Fruit fly (Drosophila melanogaster): ENCODE measurements around the gene CG18622.

The CG18622 gene

dm6 chr3R:16972136-16972535 is 15.4 kb downstream of the CG18622 start, which contains the start of gene Abd-B:
Gene Abd-B (minus strand): TSS chr3R:16972236.
- TF ChIP-seq CG8478 (optimal IDR thresholded peaks at IDR 0.05): no peak
- TF ChIP-seq CTCF (optimal IDR thresholded peaks at IDR 0.05): no peak

dm6 chr3R:16969361-16970355 is 17.9 kb downstream of the CG18622 start:
- TF ChIP-seq CG8478 (optimal IDR thresholded peaks at IDR 0.05) (no peak), CTCF (optimal IDR thresholded peaks at IDR 0.05) (peak; percentile 99)

dm6 chr3R:16962303-16962702 is 25.2 kb downstream of the CG18622 start:
- no peak for TF ChIP-seq CTCF (optimal IDR thresholded peaks at IDR 0.05)
- no peak for TF ChIP-seq CG8478 (optimal IDR thresholded peaks at IDR 0.05)

dm6 chr3R:16960219-16960618 is 27.3 kb downstream of the CG18622 start:
- no peak for TF ChIP-seq CG8478 (optimal IDR thresholded peaks at IDR 0.05)
- TF ChIP-seq CTCF (optimal IDR thresholded peaks at IDR 0.05): peak in 1 of 2 experiments; percentile 10

dm6 chr3R:16957759-16958536 is 29.6 kb downstream of the CG18622 start:
- TF ChIP-seq CG8478 (optimal IDR thresholded peaks at IDR 0.05) (no peak), CTCF (optimal IDR thresholded peaks at IDR 0.05) (peak; percentile 96 to 98)

dm6 chr3R:16954423-16954822 is 33.1 kb downstream of the CG18622 start:
- TF ChIP-seq CG8478 (optimal IDR thresholded peaks at IDR 0.05) (no peak), CTCF (optimal IDR thresholded peaks at IDR 0.05) (no peak)

dm6 chr3R:16951374-16951773 is 36.2 kb downstream of the CG18622 start:
- TF ChIP-seq CG8478 (optimal IDR thresholded peaks at IDR 0.05) (no peak), CTCF (optimal IDR thresholded peaks at IDR 0.05) (no peak)

dm6 chr3R:16948667-16949066 is 38.9 kb downstream of the CG18622 start:
- TF ChIP-seq CG8478 (optimal IDR thresholded peaks at IDR 0.05) (no peak), CTCF (optimal IDR thresholded peaks at IDR 0.05) (peak; percentile 49 to 64)

dm6 chr3R:16944267-16944666 is 43.3 kb downstream of the CG18622 start:
- TF ChIP-seq CG8478 (optimal IDR thresholded peaks at IDR 0.05): no peak
- no peak for TF ChIP-seq CTCF (optimal IDR thresholded peaks at IDR 0.05)

dm6 chr3R:16941285-16941684 is 46.2 kb downstream of the CG18622 start:
- TF ChIP-seq CTCF (optimal IDR thresholded peaks at IDR 0.05) (no peak), CG8478 (optimal IDR thresholded peaks at IDR 0.05) (no peak)

dm6 chr3R:16940520-16940919 is 47.0 kb downstream of the CG18622 start:
- TF ChIP-seq CG8478 (optimal IDR thresholded peaks at IDR 0.05) (no peak), CTCF (optimal IDR thresholded peaks at IDR 0.05) (no peak)

- no peak for TF ChIP-seq CTCF (optimal IDR thresholded peaks at IDR 0.05)
- TF ChIP-seq CG8478 (optimal IDR thresholded peaks at IDR 0.05): no peak
Measured at dm6 chr3R:16936319-16936718, 51.2 kb downstream of the CG18622 start.

dm6 chr3R:16934154-16934992 is 53.2 kb downstream of the CG18622 start:
- TF ChIP-seq CTCF (optimal IDR thresholded peaks at IDR 0.05): peak; percentile 86 to 93
- TF ChIP-seq CG8478 (optimal IDR thresholded peaks at IDR 0.05): no peak

All from S2 (cell line).